Fruit fly (Drosophila melanogaster): ENCODE data around the gene CG4074.

Gene CG4074

dm6 chr3L:20729415-20729814 is 39.9 kb downstream of the CG4074 start:
- no peak for TF ChIP-seq psq (GFP tag; optimal IDR thresholded peaks at IDR 0.05)
- TF ChIP-seq fru (GFP tag; optimal IDR thresholded peaks at IDR 0.05) = no peak

dm6 chr3L:20719100-20719499 is 50.2 kb downstream of the CG4074 start, which contains the start of gene cmpy:
TSS of gene cmpy (minus strand) at chr3L:20719200.
- no peak for TF ChIP-seq dmrt93B (GFP tag; optimal IDR thresholded peaks at IDR 0.05)
- TF ChIP-seq rgr (GFP tag; optimal IDR thresholded peaks at IDR 0.05) = no peak
- TF ChIP-seq brk (GFP tag; optimal IDR thresholded peaks at IDR 0.05) = no peak
- no peak for TF ChIP-seq psq (GFP tag; optimal IDR thresholded peaks at IDR 0.05)
- no peak for TF ChIP-seq Dif (GFP tag; optimal IDR thresholded peaks at IDR 0.05; ENCODE audit: partially characterized antibody)
- no peak for TF ChIP-seq GATAd (GFP tag; optimal IDR thresholded peaks at IDR 0.05)
- TF ChIP-seq Vsx2 (GFP tag; optimal IDR thresholded peaks at IDR 0.05; ENCODE audit: partially characterized antibody) = no peak
- no peak for TF ChIP-seq sage (GFP tag; optimal IDR thresholded peaks at IDR 0.05)
- no peak for TF ChIP-seq br (GFP tag; optimal IDR thresholded peaks at IDR 0.05)
- no peak for TF ChIP-seq dsf (GFP tag; optimal IDR thresholded peaks at IDR 0.05; ENCODE audit: borderline replicate concordance)

All from whole organism, wandering third instar larva.